Worm (Caenorhabditis elegans) whole organism, late embryonic: ENCODE data around the gene pmt-1.

Experiments used
- C38D4.7 ChIP-seq: fragments of 200-800 bp; sonication (Bioruptor generic); optimal IDR thresholded peaks from 2 replicates; lab custom pipeline; 2018; ENCODE audit warnings: mild to moderate bottlenecking, missing genetic modification characterization, moderate library complexity, missing compliant biosample characterization
- T23F11.4 ChIP-seq: fragments of 200-800 bp; sonication (Bioruptor generic); optimal IDR thresholded peaks from 2 replicates; lab custom pipeline; 2018; ENCODE audit warnings: mild to moderate bottlenecking, missing genetic modification characterization, missing compliant biosample characterization
- Y22D7AL.16 ChIP-seq: sonication (generic microtip); optimal IDR thresholded peaks from 2 replicates; lab custom pipeline; 2016; ENCODE audit warnings: missing genetic modification characterization, missing compliant biosample characterization
- ceh-18 ChIP-seq: sonication (generic microtip); optimal IDR thresholded peaks from 2 replicates; lab custom pipeline; 2016; ENCODE audit warnings: missing genetic modification characterization, missing compliant biosample characterization
- ceh-19 ChIP-seq: fragments of 200-800 bp; sonication (Bioruptor generic); optimal IDR thresholded peaks from 2 replicates; lab custom pipeline; 2018; ENCODE audit warnings: mild to moderate bottlenecking, missing genetic modification characterization, missing compliant biosample characterization
- ceh-2 ChIP-seq: sonication (generic microtip); optimal IDR thresholded peaks from 2 replicates; lab custom pipeline; 2016; ENCODE audit warnings: missing genotype, missing genetic modification characterization, missing compliant biosample characterization
- ceh-22 ChIP-seq: sonication (generic microtip); optimal IDR thresholded peaks from 2 replicates; lab custom pipeline; 2017; ENCODE audit warnings: missing biosample characterization, missing genetic modification characterization
- ceh-31 ChIP-seq: sonication (generic microtip); optimal IDR thresholded peaks from 2 replicates; lab custom pipeline; 2016; ENCODE audit warnings: missing genetic modification characterization, missing compliant biosample characterization
- ceh-48 ChIP-seq: sonication (generic microtip); optimal IDR thresholded peaks from 2 replicates; lab custom pipeline; 2016; ENCODE audit warnings: missing genetic modification characterization, inconsistent platforms, missing compliant biosample characterization
- ceh-6 ChIP-seq: fragments of 200-800 bp; sonication (Bioruptor generic); optimal IDR thresholded peaks from 2 replicates; lab custom pipeline; 2018; ENCODE audit warnings: mild to moderate bottlenecking, missing genetic modification characterization, missing compliant biosample characterization
- ceh-9 ChIP-seq: sonication (generic microtip); optimal IDR thresholded peaks from 2 replicates; lab custom pipeline; 2016; ENCODE audit warnings: mild to moderate bottlenecking, missing genetic modification characterization, inconsistent platforms, missing compliant biosample characterization
- che-1 ChIP-seq: sonication (generic microtip); optimal IDR thresholded peaks from 2 replicates; lab custom pipeline; 2016; ENCODE audit warnings: mild to moderate bottlenecking, missing genetic modification characterization, missing compliant biosample characterization
- dmd-4 ChIP-seq: sonication (generic microtip); optimal IDR thresholded peaks from 2 replicates; lab custom pipeline; 2016; ENCODE audit warnings: borderline replicate concordance, missing genetic modification characterization, missing compliant biosample characterization
- elt-4 ChIP-seq: sonication (generic microtip); optimal IDR thresholded peaks from 2 replicates; lab custom pipeline; 2016; ENCODE audit warnings: missing genetic modification characterization, missing compliant biosample characterization
- ets-4 ChIP-seq: sonication (generic microtip); optimal IDR thresholded peaks from 2 replicates; lab custom pipeline; 2016; ENCODE audit warnings: missing genetic modification characterization, missing compliant biosample characterization
- eyg-1 ChIP-seq: sonication (generic microtip); optimal IDR thresholded peaks from 2 replicates; lab custom pipeline; 2016; ENCODE audit warnings: missing genotype, missing genetic modification characterization, missing compliant biosample characterization
- gmeb-2 ChIP-seq: sonication (generic microtip); optimal IDR thresholded peaks from 2 replicates; lab custom pipeline; 2016; ENCODE audit warnings: missing genetic modification characterization, inconsistent platforms, missing compliant biosample characterization
- hlh-15 ChIP-seq: sonication (generic microtip); optimal IDR thresholded peaks from 2 replicates; lab custom pipeline; 2016; ENCODE audit warnings: missing genetic modification characterization, missing compliant biosample characterization
- hlh-30 ChIP-seq: sonication (generic microtip); optimal IDR thresholded peaks from 2 replicates; lab custom pipeline; 2017; ENCODE audit warnings: antibody characterized with exemption, missing genetic modification characterization, missing compliant biosample characterization; ENCODE audit not compliant: insufficient read depth
- hlh-6 ChIP-seq: sonication (generic microtip); optimal IDR thresholded peaks from 2 replicates; lab custom pipeline; 2016; ENCODE audit warnings: missing genotype, missing genetic modification characterization, missing compliant biosample characterization
- lim-6 ChIP-seq: sonication (generic microtip); optimal IDR thresholded peaks from 2 replicates; lab custom pipeline; 2016; ENCODE audit warnings: missing genetic modification characterization, missing compliant biosample characterization
- madf-2 ChIP-seq: sonication (generic microtip); optimal IDR thresholded peaks from 2 replicates; lab custom pipeline; 2017; ENCODE audit warnings: missing genetic modification characterization, missing compliant biosample characterization
- mec-3 ChIP-seq: sonication (generic microtip); optimal IDR thresholded peaks from 2 replicates; lab custom pipeline; 2016; ENCODE audit warnings: borderline replicate concordance, missing genetic modification characterization, missing compliant biosample characterization
- nfya-1 ChIP-seq: sonication (generic microtip); optimal IDR thresholded peaks from 2 replicates; lab custom pipeline; 2017; ENCODE audit warnings: missing genetic modification characterization, mild to moderate bottlenecking, missing compliant biosample characterization, antibody characterized with exemption, moderate library complexity
- nhr-11 ChIP-seq: fragments of 150-350 bp; optimal IDR thresholded peaks from 2 replicates; lab custom pipeline; 2014; ENCODE audit warnings: missing biosample characterization, missing genetic modification characterization
- nhr-232 ChIP-seq: sonication (generic microtip); optimal IDR thresholded peaks from 2 replicates; lab custom pipeline; 2016; ENCODE audit warnings: missing genetic modification characterization, missing compliant biosample characterization
- npax-4 ChIP-seq: sonication (generic microtip); optimal IDR thresholded peaks from 2 replicates; lab custom pipeline; 2016; ENCODE audit warnings: missing genetic modification characterization, missing compliant biosample characterization
- pag-3 ChIP-seq: sonication (generic microtip); optimal IDR thresholded peaks from 2 replicates; lab custom pipeline; 2016; ENCODE audit warnings: missing compliant biosample characterization, missing genetic modification characterization, borderline replicate concordance
- pat-9 ChIP-seq: fragments of 200-800 bp; sonication (Bioruptor generic); optimal IDR thresholded peaks from 2 replicates; lab custom pipeline; 2018; ENCODE audit warnings: mild to moderate bottlenecking, missing genetic modification characterization, moderate library complexity, missing compliant biosample characterization
- pax-1 ChIP-seq: fragments of 150-350 bp; optimal IDR thresholded peaks from 2 replicates; lab custom pipeline; 2014; ENCODE audit warnings: missing biosample characterization, missing genetic modification characterization
- pha-2 ChIP-seq: sonication (generic microtip); optimal IDR thresholded peaks from 2 replicates; lab custom pipeline; 2017; ENCODE audit warnings: mild to moderate bottlenecking, missing genetic modification characterization, missing compliant biosample characterization
- pqm-1 ChIP-seq: sonication (generic microtip); optimal IDR thresholded peaks from 2 replicates; lab custom pipeline; 2016; ENCODE audit warnings: missing genetic modification characterization, missing compliant biosample characterization
- pros-1 ChIP-seq: fragments of 150-350 bp; optimal IDR thresholded peaks from 2 replicates; lab custom pipeline; 2014; ENCODE audit warnings: missing biosample characterization, missing genetic modification reagents, missing genetic modification characterization
- ref-2 ChIP-seq: sonication (generic microtip); optimal IDR thresholded peaks from 2 replicates; lab custom pipeline; 2016; ENCODE audit warnings: missing genetic modification characterization, missing compliant biosample characterization
- rnt-1 ChIP-seq: sonication (generic microtip); optimal IDR thresholded peaks from 2 replicates; lab custom pipeline; 2016; ENCODE audit warnings: missing genetic modification characterization, missing compliant biosample characterization
- sdc-2 ChIP-seq: sonication (generic microtip); optimal IDR thresholded peaks from 2 replicates; lab custom pipeline; 2016; ENCODE audit warnings: missing genotype, missing genetic modification characterization, missing compliant biosample characterization
- syd-9 ChIP-seq: sonication (generic microtip); optimal IDR thresholded peaks from 2 replicates; lab custom pipeline; 2016; ENCODE audit warnings: mild to moderate bottlenecking, missing genetic modification characterization, moderate library complexity, missing compliant biosample characterization
- tbx-2 ChIP-seq: sonication (generic microtip); optimal IDR thresholded peaks from 2 replicates; lab custom pipeline; 2016; ENCODE audit warnings: missing genetic modification characterization, missing compliant biosample characterization
- tbx-7 ChIP-seq: sonication (generic microtip); optimal IDR thresholded peaks from 2 replicates; lab custom pipeline; 2016; ENCODE audit warnings: missing genotype, missing genetic modification characterization, missing compliant biosample characterization
- unc-3 ChIP-seq, 2 experiments: fragments of 200-800 bp in 1 of 2; sonication (Bioruptor generic) in 1 of 2; sonication (generic microtip) in 1 of 2; conservative IDR thresholded peaks in 1 of 2; optimal IDR thresholded peaks in 1 of 2; 2 replicates each; pipeline versions ENCODE4 v1.3.6 to Lab custom; 2016 to 2022; ENCODE audit warnings: missing compliant biosample characterization in 2 of 2, missing genetic modification characterization in 2 of 2, missing genetic modification reagents in 1 of 2
- unc-42 ChIP-seq: sonication (generic microtip); optimal IDR thresholded peaks from 2 replicates; lab custom pipeline; 2016; ENCODE audit warnings: missing genotype, missing genetic modification characterization, missing compliant biosample characterization
- unc-55 ChIP-seq: sonication (generic microtip); optimal IDR thresholded peaks from 2 replicates; lab custom pipeline; 2017; ENCODE audit warnings: missing biosample characterization, missing genetic modification reagents, missing genetic modification characterization
- zip-5 ChIP-seq: sonication (generic microtip); optimal IDR thresholded peaks from 2 replicates; lab custom pipeline; 2016; ENCODE audit warnings: missing genetic modification characterization, missing compliant biosample characterization
- ztf-16 ChIP-seq: sonication (generic microtip); optimal IDR thresholded peaks from 2 replicates; lab custom pipeline; 2017; ENCODE audit warnings: missing genetic modification characterization, missing compliant biosample characterization

Gene pmt-1

DNA sequence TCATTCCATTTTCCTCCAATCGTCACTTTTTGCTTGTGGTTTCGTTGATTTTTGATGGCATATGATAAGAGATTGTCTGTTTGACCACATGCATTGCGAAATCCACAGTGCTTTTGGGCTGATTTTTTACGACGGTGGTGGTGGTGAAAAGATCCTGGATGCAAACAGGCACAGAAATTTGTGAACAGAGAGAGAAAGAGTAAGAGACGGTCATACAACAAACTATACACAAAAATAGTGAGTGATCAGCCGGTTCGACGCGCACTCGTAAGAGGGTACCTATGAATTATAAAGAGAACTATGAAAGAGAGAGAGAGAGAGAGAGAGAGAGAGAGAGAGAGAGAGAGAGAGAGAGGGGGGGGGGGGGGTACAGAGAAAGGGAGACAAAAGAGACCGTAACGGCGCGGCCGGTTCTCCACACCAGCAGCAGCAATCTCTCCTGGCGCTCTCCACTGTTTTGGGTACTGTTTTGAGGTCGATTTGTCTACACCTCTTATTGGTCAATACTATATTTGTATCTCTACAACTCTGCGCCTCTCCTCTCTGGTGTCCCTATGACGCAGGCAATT, 39.5 kb upstream of the pmt-1 start:
- TF ChIP-seq npax-4 (tag; lab: Kevin White, UChicago) (no peak), ztf-16 (tag; lab: Kevin White, UChicago) (no peak), pax-1 (tag; lab: Kevin White, UChicago) (no peak), pag-3 (tag; lab: Kevin White, UChicago) (no peak), madf-2 (no peak), ceh-31 (peak; percentile 45), pha-2 (tag; lab: Kevin White, UChicago) (no peak), unc-55 (no peak), pqm-1 (tag; lab: Kevin White, UChicago) (no peak), zip-5 (tag; lab: Kevin White, UChicago) (no peak), mec-3 (no peak), ceh-6 (GFP tag; lab: Kevin White, UChicago) (no peak), ceh-2 (no peak), gmeb-2 (tag; lab: Kevin White, UChicago) (no peak), unc-42 (tag; lab: Kevin White, UChicago) (no peak), sdc-2 (tag; lab: Kevin White, UChicago) (no peak), hlh-30 (tag; lab: Kevin White, UChicago) (no peak), pat-9 (tag; lab: Kevin White, UChicago) (no peak), ceh-18 (tag; lab: Kevin White, UChicago) (no peak), dmd-4 (no peak), nfya-1 (peak; percentile 28), hlh-15 (no peak), ceh-22 (no peak), hlh-6 (tag; lab: Kevin White, UChicago) (no peak), tbx-2 (peak; percentile 22), che-1 (tag; lab: Kevin White, UChicago) (no peak), nhr-232 (no peak), ceh-19 (GFP tag; lab: Kevin White, UChicago) (no peak), C38D4.7 (GFP tag; lab: Kevin White, UChicago) (no peak), elt-4 (tag; lab: Kevin White, UChicago) (no peak), syd-9 (no peak), rnt-1 (tag; lab: Kevin White, UChicago) (no peak), ceh-9 (tag; lab: Kevin White, UChicago) (no peak), ets-4 (tag; lab: Kevin White, UChicago) (no peak), ref-2 (tag; lab: Kevin White, UChicago) (peak; percentile 21)

DNA sequence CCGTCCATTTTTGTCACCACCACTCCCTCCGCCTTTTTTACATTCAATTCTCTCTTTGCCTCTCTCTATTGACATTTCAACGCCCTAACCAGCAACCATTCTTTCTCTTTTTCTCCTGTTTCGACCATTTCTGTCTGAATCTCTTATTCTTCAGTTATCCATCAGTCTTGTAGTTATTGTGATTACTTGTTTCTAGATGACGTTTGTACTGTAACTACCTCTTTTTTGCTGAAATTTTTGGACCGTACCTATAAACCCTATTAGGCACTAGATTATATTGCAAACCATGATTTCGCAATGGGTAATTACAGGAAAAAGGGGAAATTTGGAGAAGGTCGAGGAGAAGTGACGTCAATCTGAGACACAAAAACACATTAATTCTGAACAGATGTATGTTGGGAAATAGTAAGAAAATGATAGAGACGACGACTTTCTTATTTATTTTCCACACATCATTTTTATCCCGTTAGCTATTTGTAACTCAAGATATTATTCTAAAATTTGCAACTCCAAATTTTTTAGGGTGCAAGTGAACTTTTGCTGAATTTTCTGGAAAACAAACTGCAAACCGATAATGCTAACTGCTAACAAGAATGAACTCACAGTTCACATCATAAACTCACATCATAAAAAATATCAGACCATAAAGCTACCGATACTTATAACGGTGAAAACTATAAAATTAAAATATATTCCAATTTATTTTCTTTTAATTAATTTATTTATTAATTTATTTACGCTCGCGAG, 38.1 kb upstream of the pmt-1 start:
- TF ChIP-seq ceh-48 (no peak), pag-3 (tag; lab: Kevin White, UChicago) (no peak), pha-2 (tag; lab: Kevin White, UChicago) (no peak), syd-9 (no peak), ceh-19 (GFP tag; lab: Kevin White, UChicago) (no peak), nfya-1 (peak; percentile 4), nhr-11 (tag; lab: Kevin White, UChicago) (no peak)

ce11 chrII:5311746-5312145, 29.4 kb upstream of the pmt-1 start, which contains the start of gene gcy-12:
Gene gcy-12, plus strand, starts transcription at chrII:5312046.
- TF ChIP-seq eyg-1 (tag; lab: Kevin White, UChicago) (no peak), pros-1 (tag; lab: Kevin White, UChicago) (no peak), ceh-22 (no peak), pag-3 (tag; lab: Kevin White, UChicago) (no peak), rnt-1 (tag; lab: Kevin White, UChicago) (no peak), unc-3 (GFP tag; conservative IDR thresholded peaks at IDR 0.05; lab: Robert Waterston, UW) (no peak), unc-3 (tag; optimal IDR thresholded peaks at IDR 0.05; lab: Kevin White, UChicago) (no peak), tbx-7 (tag; lab: Kevin White, UChicago) (no peak), T23F11.4 (GFP tag; lab: Kevin White, UChicago) (no peak), nhr-232 (no peak), lim-6 (tag; lab: Kevin White, UChicago) (no peak), Y22D7AL.16 (tag; lab: Kevin White, UChicago) (no peak)
